Fruit fly (Drosophila melanogaster) whole organism, pupa: ENCODE results near the gene qtc.

Experiments
- CG12605 ChIP-seq: fragments of 200-800 bp; sonication (Bioruptor generic); IDR thresholded peaks from 2 replicates; pipeline ENCODE4 v1.3.6; 2022; ENCODE audit warnings: missing biosample characterization, missing genetic modification characterization
- CG13204 ChIP-seq: fragments of 200-800 bp; sonication (Bioruptor generic); optimal IDR thresholded peaks from 2 replicates; lab custom pipeline; 2018; ENCODE audit warnings: missing biosample characterization, mild to moderate bottlenecking, missing genetic modification characterization, moderate library complexity
- CG14655 ChIP-seq: fragments of 200-800 bp; sonication (Bioruptor generic); optimal IDR thresholded peaks from 3 replicates; lab custom pipeline; 2017; ENCODE audit warnings: mild to moderate bottlenecking, missing biosample characterization, missing genetic modification reagents, missing genetic modification characterization
- CG15710 ChIP-seq: fragments of 200-800 bp; sonication (Bioruptor generic); optimal IDR thresholded peaks from 2 replicates; lab custom pipeline; 2018; ENCODE audit warnings: missing biosample characterization, mild to moderate bottlenecking, missing genetic modification characterization, moderate library complexity
- CG17806 ChIP-seq: fragments of 200-800 bp; sonication (Bioruptor generic); optimal IDR thresholded peaks from 2 replicates; lab custom pipeline; 2018; ENCODE audit warnings: missing biosample characterization, mild to moderate bottlenecking, missing genetic modification characterization, moderate library complexity
- CG4496 ChIP-seq: fragments of 200-800 bp; sonication (Bioruptor generic); IDR thresholded peaks from 3 replicates; pipeline ENCODE4 v1.3.6; 2022; ENCODE audit warnings: missing biosample characterization, missing genetic modification characterization
- CG8159 ChIP-seq: fragments of 200-800 bp; sonication (Bioruptor generic); optimal IDR thresholded peaks from 3 replicates; lab custom pipeline; 2018; ENCODE audit warnings: missing biosample characterization, mild to moderate bottlenecking, missing genetic modification characterization, moderate library complexity
- CG9948 ChIP-seq: fragments of 200-800 bp; sonication (Bioruptor generic); optimal IDR thresholded peaks from 2 replicates; lab custom pipeline; 2018; ENCODE audit warnings: missing biosample characterization, mild to moderate bottlenecking, missing genetic modification characterization, moderate library complexity
- D1 ChIP-seq: fragments of 200-800 bp; sonication (Bioruptor generic); optimal IDR thresholded peaks from 2 replicates; lab custom pipeline; 2018; ENCODE audit warnings: missing biosample characterization, mild to moderate bottlenecking, missing genetic modification characterization, moderate library complexity
- EcR ChIP-seq: fragments of 200-800 bp; sonication (Bioruptor generic); optimal IDR thresholded peaks from 3 replicates; lab custom pipeline; 2019; ENCODE audit warnings: missing biosample characterization, missing genetic modification characterization, mild to moderate bottlenecking, moderate library complexity, missing genetic modification reagents
- Pif1A ChIP-seq: fragments of 200-800 bp; sonication (Bioruptor generic); optimal IDR thresholded peaks from 3 replicates; lab custom pipeline; 2016; ENCODE audit warnings: missing biosample characterization, missing genetic modification characterization
- Pif1B ChIP-seq: fragments of 200-800 bp; sonication (Bioruptor generic); optimal IDR thresholded peaks from 3 replicates; lab custom pipeline; 2016; ENCODE audit warnings: missing biosample characterization, missing genetic modification characterization
- gl ChIP-seq: fragments of 200-800 bp; sonication (Bioruptor generic); optimal IDR thresholded peaks from 2 replicates; lab custom pipeline; 2018; ENCODE audit warnings: missing biosample characterization, mild to moderate bottlenecking, missing genetic modification characterization

DNA sequence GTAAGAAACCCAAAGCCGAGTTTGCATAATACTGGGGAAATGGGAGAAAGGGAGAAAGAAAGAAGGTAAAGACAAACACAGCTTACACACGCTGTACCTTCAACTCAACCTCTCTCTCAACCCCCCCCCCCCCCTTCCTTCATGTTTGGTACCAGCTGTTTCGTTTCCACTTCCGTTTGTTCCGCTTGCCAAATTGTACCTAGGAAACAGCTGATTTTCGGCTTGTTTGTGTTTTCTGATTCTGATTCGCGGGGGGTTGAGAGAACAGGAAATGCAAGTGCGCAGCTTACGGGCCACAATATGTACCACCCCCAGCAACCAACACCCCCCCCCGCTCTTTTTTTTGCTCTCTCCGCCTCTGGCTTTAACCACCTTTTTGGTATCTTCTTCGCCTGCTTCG, 3.3 kb downstream of the qtc start:
- TF ChIP-seq D1 (tag; lab: Kevin White, UChicago) (no peak), CG13204 (GFP tag; lab: Kevin White, UChicago) (no peak), CG17806 (tag; lab: Kevin White, UChicago) (no peak), gl (tag; lab: Kevin White, UChicago) (no peak), EcR (GFP tag; lab: Kevin White, UChicago) (no peak), CG14655 (no peak), Pif1B (GFP tag; lab: Kevin White, UChicago) (no peak), CG4496 (GFP tag; lab: Robert Waterston, UW) (no peak), CG9948 (no peak), CG15710 (tag; lab: Kevin White, UChicago) (no peak), Pif1A (no peak), CG12605 (GFP tag; lab: Robert Waterston, UW) (no peak), CG8159 (no peak)
